Fruit fly (Drosophila melanogaster): Measurements from ENCODE around the gene EMC2A.

EMC2A gene

DNA sequence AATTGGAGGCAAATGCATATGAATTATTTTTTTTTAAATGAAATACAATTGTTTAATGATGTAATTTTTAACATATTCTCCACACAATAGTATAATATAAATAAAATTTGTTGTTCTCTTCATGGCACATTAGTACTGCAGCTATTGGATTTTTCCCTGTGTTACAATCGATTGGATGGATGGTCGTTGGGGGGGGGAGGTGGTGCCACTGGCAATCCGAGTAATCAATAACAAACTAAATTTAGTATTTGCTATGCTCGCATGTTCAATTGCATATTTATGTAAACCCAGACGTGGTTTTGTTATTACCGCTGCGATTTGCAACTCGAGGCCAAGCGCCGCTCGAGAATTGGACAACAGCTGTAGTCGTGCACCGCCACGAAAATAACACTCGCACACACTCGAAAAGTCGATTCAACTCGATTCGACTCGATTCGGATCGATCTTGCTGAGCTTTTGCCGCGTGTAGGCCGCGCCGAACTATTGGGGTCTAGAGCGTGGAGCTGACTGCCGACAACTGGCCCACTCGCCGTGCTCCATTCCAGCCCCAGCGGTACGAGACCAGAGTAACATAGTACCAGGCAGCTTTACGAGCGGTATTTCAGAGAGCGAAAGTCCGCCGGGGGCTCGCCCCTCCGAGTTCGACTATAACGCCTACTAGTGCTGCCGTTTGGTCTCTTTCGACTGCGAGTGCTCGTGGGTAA lies 8.5 kb downstream of the EMC2A start, which contains the start of gene CG18622 (continued):
- TF ChIP-seq bsh (GFP tag; optimal IDR thresholded peaks at IDR 0.05), result no peak
- TF ChIP-seq Pdp1 (GFP tag; optimal IDR thresholded peaks at IDR 0.05), result no peak
- no peak for TF ChIP-seq trh (GFP tag; optimal IDR thresholded peaks at IDR 0.05)
- TF ChIP-seq oc (tag; optimal IDR thresholded peaks at IDR 0.05), result peak; percentile 34
- no peak for TF ChIP-seq CG4328 (GFP tag; optimal IDR thresholded peaks at IDR 0.05)
- TF ChIP-seq ken (GFP tag; IDR thresholded peaks at IDR 0.05), result 0 out of 3 replicates have a peak, but pooled peaks have one; percentile 32
- TF ChIP-seq wdn (GFP tag; IDR thresholded peaks at IDR 0.05), result no peak
- TF ChIP-seq CG3065 (GFP tag; optimal IDR thresholded peaks at IDR 0.05), result no peak
- TF ChIP-seq CG9609 (GFP tag; optimal IDR thresholded peaks at IDR 0.05), result no peak
- no peak for TF ChIP-seq CG18011 (GFP tag; optimal IDR thresholded peaks at IDR 0.05)
- no peak for TF ChIP-seq CG12236 (GFP tag; optimal IDR thresholded peaks at IDR 0.05)
- TF ChIP-seq Optix (GFP tag; IDR thresholded peaks at IDR 0.05), result no peak
- no peak for TF ChIP-seq CG7786 (GFP tag; optimal IDR thresholded peaks at IDR 0.05)
- no peak for TF ChIP-seq GATAe (GFP tag; conservative IDR thresholded peaks at IDR 0.05)
- no peak for TF ChIP-seq CG42726 (GFP tag; IDR thresholded peaks at IDR 0.05; ENCODE audit: partially characterized antibody)
- TF ChIP-seq Hr39 (optimal IDR thresholded peaks at IDR 0.05), result no peak
- TF ChIP-seq ro (GFP tag; IDR thresholded peaks at IDR 0.05), result no peak
- no peak for TF ChIP-seq knrl (GFP tag; IDR thresholded peaks at IDR 0.05; ENCODE audit: partially characterized antibody)
- TF ChIP-seq Nf-YA (GFP tag; IDR thresholded peaks at IDR 0.05), result no peak
- TF ChIP-seq seq (GFP tag; IDR thresholded peaks at IDR 0.05), result 0 out of 2 replicates have a peak, but pooled peaks have one; percentile 8
- no peak for TF ChIP-seq p53 (GFP tag; optimal IDR thresholded peaks at IDR 0.05)
- no peak; the same call in 1 of the 2 replicates for TF ChIP-seq CG14014 (GFP tag; IDR thresholded peaks at IDR 0.05)
- no peak for TF ChIP-seq repo (GFP tag; optimal IDR thresholded peaks at IDR 0.05)
- TF ChIP-seq CG10959 (GFP tag; IDR thresholded peaks at IDR 0.05), result no peak
- TF ChIP-seq CG11695 (GFP tag; IDR thresholded peaks at IDR 0.05), result no peak
- peak; percentile 12 for TF ChIP-seq pfk (GFP tag; optimal IDR thresholded peaks at IDR 0.05)
- TF ChIP-seq CG33213 (GFP tag; optimal IDR thresholded peaks at IDR 0.05), result no peak
- TF ChIP-seq Hmr (GFP tag; optimal IDR thresholded peaks at IDR 0.05), result no peak
- TF ChIP-seq gfzf (GFP tag; optimal IDR thresholded peaks at IDR 0.05), result no peak
- TF ChIP-seq insv (GFP tag; optimal IDR thresholded peaks at IDR 0.05), result no peak
- no peak for TF ChIP-seq chif (GFP tag; optimal IDR thresholded peaks at IDR 0.05)
- no peak for TF ChIP-seq CG17612 (GFP tag; IDR thresholded peaks at IDR 0.05)
- TF ChIP-seq CG3995 (GFP tag; optimal IDR thresholded peaks at IDR 0.05), result no peak
- peak; percentile 74; the same call in 2 of the 3 replicates for TF ChIP-seq Dbx (GFP tag; IDR thresholded peaks at IDR 0.05)
- no peak for TF ChIP-seq CG4424 (GFP tag; optimal IDR thresholded peaks at IDR 0.05)
- TF ChIP-seq dmrt99B (tag; optimal IDR thresholded peaks at IDR 0.05), result no peak
- no peak for TF ChIP-seq CG7271 (tag; optimal IDR thresholded peaks at IDR 0.05)
- no peak for TF ChIP-seq Max (GFP tag; optimal IDR thresholded peaks at IDR 0.05)
- no peak for TF ChIP-seq fu2 (GFP tag; optimal IDR thresholded peaks at IDR 0.05)
- TF ChIP-seq CG17829 (tag; optimal IDR thresholded peaks at IDR 0.05), result no peak
- TF ChIP-seq hth (optimal IDR thresholded peaks at IDR 0.05), result no peak
- TF ChIP-seq CG1647 (GFP tag; optimal IDR thresholded peaks at IDR 0.05), result no peak
- TF ChIP-seq chm (GFP tag; IDR thresholded peaks at IDR 0.05), result peak; percentile 45; the same call in 1 of the 2 replicates
- TF ChIP-seq CG2120 (GFP tag; optimal IDR thresholded peaks at IDR 0.05), result no peak
- no peak for TF ChIP-seq Lpt (GFP tag; optimal IDR thresholded peaks at IDR 0.05)
- TF ChIP-seq ato (GFP tag; IDR thresholded peaks at IDR 0.05; ENCODE audit: partially characterized antibody), result no peak
- TF ChIP-seq gce (GFP tag; IDR thresholded peaks at IDR 0.05), result no peak
- no peak for TF ChIP-seq vvl (GFP tag; IDR thresholded peaks at IDR 0.05)
- no peak for TF ChIP-seq CG1602 (GFP tag; optimal IDR thresholded peaks at IDR 0.05)
- TF ChIP-seq nerfin-2 (GFP tag; IDR thresholded peaks at IDR 0.05; ENCODE audit: partially characterized antibody), result 0 out of 2 replicates have a peak, but pooled peaks have one; percentile 19
- TF ChIP-seq bbx (GFP tag; IDR thresholded peaks at IDR 0.05; ENCODE audit: partially characterized antibody), result no peak; the same call in 1 of the 2 replicates
